Worm (Caenorhabditis elegans) whole organism, L1 larva: Measurements from ENCODE around the gene nhr-241.

Source experiments
- C16A3.4 ChIP-seq: fragments of 150-350 bp; optimal IDR thresholded peaks from 2 replicates; lab custom pipeline; 2014; ENCODE audit warnings: missing biosample characterization, missing genetic modification characterization
- C34B4.2 ChIP-seq: sonication (generic microtip); optimal IDR thresholded peaks from 2 replicates; lab custom pipeline; 2017; ENCODE audit warnings: mild to moderate bottlenecking, missing genetic modification characterization, missing compliant biosample characterization
- F16B12.6 ChIP-seq: fragments of 150-350 bp; optimal IDR thresholded peaks from 2 replicates; lab custom pipeline; 2014; ENCODE audit warnings: missing biosample characterization, missing genetic modification characterization
- Y116A8C.19 ChIP-seq: sonication (generic microtip); optimal IDR thresholded peaks from 2 replicates; lab custom pipeline; 2016; ENCODE audit warnings: missing compliant biosample characterization, missing genetic modification characterization, borderline replicate concordance
- aha-1 ChIP-seq: fragments of 150-350 bp; optimal IDR thresholded peaks from 2 replicates; lab custom pipeline; 2014; ENCODE audit warnings: missing biosample characterization, missing genetic modification characterization
- alr-1 ChIP-seq: fragments of 200-800 bp; sonication (Bioruptor generic); optimal IDR thresholded peaks from 2 replicates; lab custom pipeline; 2018; ENCODE audit warnings: borderline replicate concordance, mild to moderate bottlenecking, missing genetic modification characterization, missing compliant biosample characterization
- aly-2 ChIP-seq: fragments of 150-350 bp; optimal IDR thresholded peaks from 2 replicates; lab custom pipeline; 2014; ENCODE audit warnings: missing biosample characterization, missing genetic modification characterization
- ceh-63 ChIP-seq: fragments of 200-800 bp; sonication (Bioruptor generic); optimal IDR thresholded peaks from 2 replicates; lab custom pipeline; 2018; ENCODE audit warnings: mild to moderate bottlenecking, missing genetic modification characterization, missing compliant biosample characterization
- ceh-82 ChIP-seq, 3 experiments: fragments of 150-350 bp in 1 of 3; sonication (generic microtip) in 2 of 3; optimal IDR thresholded peaks; 2 replicates each; lab custom pipeline; 2014 to 2017; ENCODE audit warnings: missing biosample characterization in 3 of 3, missing genetic modification characterization in 3 of 3
- ceh-88 ChIP-seq: fragments of 200-800 bp; sonication (Bioruptor generic); IDR thresholded peaks from 2 replicates; pipeline ENCODE4 v1.3.6; 2022; ENCODE audit warnings: missing genetic modification characterization, missing compliant biosample characterization
- ces-1 ChIP-seq: fragments of 150-350 bp; optimal IDR thresholded peaks from 2 replicates; lab custom pipeline; 2014; ENCODE audit warnings: missing biosample characterization, missing genetic modification reagents, missing genetic modification characterization
- dsc-1 ChIP-seq: sonication (generic microtip); optimal IDR thresholded peaks from 2 replicates; lab custom pipeline; 2016; ENCODE audit warnings: mild to moderate bottlenecking, missing genetic modification characterization, missing compliant biosample characterization
- efl-1 ChIP-seq, 4 experiments: fragments of 150-350 bp; optimal IDR thresholded peaks in 3 of 4; peaks in 1 of 4; 1 replicate in 1 of 4; 2 replicates in 3 of 4; lab custom pipeline; 2014; ENCODE audit warnings: missing biosample characterization in 2 of 4, missing genetic modification characterization in 2 of 4, missing genetic modification reagents in 2 of 4
- efl-3 ChIP-seq: fragments of 200-800 bp; sonication (Bioruptor generic); optimal IDR thresholded peaks from 2 replicates; lab custom pipeline; 2018; ENCODE audit warnings: mild to moderate bottlenecking, missing genetic modification characterization, missing compliant biosample characterization
- elt-3 ChIP-seq, 6 experiments: fragments of 150-350 bp in 1 of 6; sonication (generic microtip); optimal IDR thresholded peaks; 2 replicates each; lab custom pipeline; 2017 to 2018; ENCODE audit warnings: missing biosample characterization in 6 of 6, missing genetic modification characterization in 6 of 6, inconsistent platforms in 1 of 6
- ets-5 ChIP-seq: fragments of 200-800 bp; sonication (Bioruptor generic); IDR thresholded peaks from 2 replicates; pipeline ENCODE4 v1.3.6; 2022; ENCODE audit warnings: missing genetic modification characterization, missing compliant biosample characterization
- fkh-4 ChIP-seq: sonication (generic microtip); optimal IDR thresholded peaks from 2 replicates; lab custom pipeline; 2016; ENCODE audit warnings: missing compliant biosample characterization, missing genetic modification characterization, borderline replicate concordance
- fos-1 ChIP-seq: fragments of 150-350 bp; optimal IDR thresholded peaks from 2 replicates; lab custom pipeline; 2014; ENCODE audit warnings: missing biosample characterization, missing genetic modification characterization
- grh-1 ChIP-seq: fragments of 200-800 bp; sonication (Bioruptor generic); IDR thresholded peaks from 2 replicates; pipeline ENCODE4 v1.3.6; 2022; ENCODE audit warnings: missing genetic modification reagents, missing genetic modification characterization, missing compliant biosample characterization
- hlh-4 ChIP-seq: sonication (generic microtip); optimal IDR thresholded peaks from 2 replicates; lab custom pipeline; 2016; ENCODE audit warnings: mild to moderate bottlenecking, missing genetic modification characterization, missing compliant biosample characterization
- hpl-2 ChIP-seq: fragments of 150-350 bp; optimal IDR thresholded peaks from 2 replicates; lab custom pipeline; 2014; ENCODE audit warnings: missing biosample characterization, missing genetic modification reagents, missing genetic modification characterization
- isw-1 ChIP-seq: fragments of 200-800 bp; sonication (Bioruptor generic); IDR thresholded peaks from 2 replicates; pipeline ENCODE4 v1.3.6; 2022; ENCODE audit warnings: missing genetic modification characterization, missing compliant biosample characterization
- lin-13 ChIP-seq: fragments of 150-350 bp; optimal IDR thresholded peaks from 2 replicates; lab custom pipeline; 2014; ENCODE audit warnings: missing biosample characterization, missing genetic modification reagents, missing genetic modification characterization
- lin-15B ChIP-seq: fragments of 150-350 bp; sonication (generic microtip); optimal IDR thresholded peaks from 3 replicates; lab custom pipeline; 2014; ENCODE audit warnings: missing biosample characterization, missing genetic modification characterization
- lin-35 ChIP-seq, 2 experiments: fragments of 150-350 bp; optimal IDR thresholded peaks; 2 replicates each; lab custom pipeline; 2014; ENCODE audit warnings: missing biosample characterization in 2 of 2, missing genetic modification characterization in 2 of 2, missing genetic modification reagents in 2 of 2
- lin-39 ChIP-seq: fragments of 150-350 bp; optimal IDR thresholded peaks from 2 replicates; lab custom pipeline; 2014; ENCODE audit warnings: missing biosample characterization, missing genetic modification reagents, missing genetic modification characterization
- mab-9 ChIP-seq: fragments of 200-800 bp; sonication (Bioruptor generic); IDR thresholded peaks from 2 replicates; pipeline ENCODE4 v1.3.6; 2022; ENCODE audit warnings: missing genetic modification reagents, missing genetic modification characterization, missing compliant biosample characterization
- mep-1 ChIP-seq: fragments of 150-350 bp; optimal IDR thresholded peaks from 2 replicates; lab custom pipeline; 2014; ENCODE audit warnings: missing biosample characterization, missing genetic modification characterization
- nhr-19 ChIP-seq: fragments of 200-800 bp; sonication (Bioruptor generic); conservative IDR thresholded peaks from 2 replicates; pipeline ENCODE4 v1.3.6; 2022; ENCODE audit warnings: missing genetic modification characterization, missing compliant biosample characterization
- nhr-47 ChIP-seq: sonication (generic microtip); optimal IDR thresholded peaks from 2 replicates; lab custom pipeline; 2016; ENCODE audit warnings: mild to moderate bottlenecking, missing genetic modification characterization, moderate library complexity, missing compliant biosample characterization
- nhr-71 ChIP-seq: sonication (generic microtip); optimal IDR thresholded peaks from 2 replicates; lab custom pipeline; 2016; ENCODE audit warnings: mild to moderate bottlenecking, missing genetic modification characterization, moderate library complexity, missing compliant biosample characterization
- nhr-76 ChIP-seq: sonication (generic microtip); optimal IDR thresholded peaks from 2 replicates; lab custom pipeline; 2017; ENCODE audit warnings: missing biosample characterization, missing genetic modification characterization
- nhr-77 ChIP-seq: fragments of 150-350 bp; optimal IDR thresholded peaks from 2 replicates; lab custom pipeline; 2014; ENCODE audit warnings: missing biosample characterization, missing genetic modification characterization
- nhr-84 ChIP-seq: sonication (generic microtip); optimal IDR thresholded peaks from 2 replicates; lab custom pipeline; 2017; ENCODE audit warnings: missing biosample characterization, missing genetic modification characterization
- nhr-85 ChIP-seq: sonication (generic microtip); peaks from one replicate; lab custom pipeline; 2016; ENCODE audit warnings: missing genetic modification characterization, inconsistent platforms, missing compliant biosample characterization
- nhr-90 ChIP-seq: sonication (generic microtip); optimal IDR thresholded peaks from 2 replicates; lab custom pipeline; 2016; ENCODE audit warnings: mild to moderate bottlenecking, missing genetic modification characterization, missing compliant biosample characterization; ENCODE audit not compliant: poor library complexity
- pqm-1 ChIP-seq: sonication (generic microtip); optimal IDR thresholded peaks from 3 replicates; lab custom pipeline; 2017; ENCODE audit warnings: missing biosample characterization, missing genetic modification characterization
- skn-1 ChIP-seq: fragments of 150-350 bp; optimal IDR thresholded peaks from 2 replicates; lab custom pipeline; 2014; ENCODE audit warnings: missing biosample characterization, missing genetic modification characterization
- snpc-4 ChIP-seq: fragments of 150-350 bp; optimal IDR thresholded peaks from 2 replicates; lab custom pipeline; 2014; ENCODE audit warnings: missing biosample characterization, missing genetic modification characterization
- snu-23 ChIP-seq: sonication (generic microtip); optimal IDR thresholded peaks from 2 replicates; lab custom pipeline; 2016; ENCODE audit warnings: missing genetic modification characterization, missing compliant biosample characterization
- sox-4 ChIP-seq: sonication (generic microtip); optimal IDR thresholded peaks from 2 replicates; lab custom pipeline; 2016; ENCODE audit warnings: missing genetic modification characterization, missing compliant biosample characterization
- sptf-1 ChIP-seq: fragments of 150-350 bp; optimal IDR thresholded peaks from 2 replicates; lab custom pipeline; 2014; ENCODE audit warnings: missing biosample characterization, missing genetic modification characterization
- swsn-7 ChIP-seq: sonication (generic microtip); optimal IDR thresholded peaks from 2 replicates; lab custom pipeline; 2016; ENCODE audit warnings: missing genetic modification characterization, missing compliant biosample characterization
- tbx-2 ChIP-seq: sonication (generic microtip); optimal IDR thresholded peaks from 2 replicates; lab custom pipeline; 2016; ENCODE audit warnings: missing genetic modification characterization, missing compliant biosample characterization
- tlp-1 ChIP-seq: fragments of 150-350 bp; optimal IDR thresholded peaks from 2 replicates; lab custom pipeline; 2014; ENCODE audit warnings: missing biosample characterization, missing genetic modification characterization
- unc-130 ChIP-seq: fragments of 150-350 bp; optimal IDR thresholded peaks from 2 replicates; lab custom pipeline; 2017; ENCODE audit warnings: missing biosample characterization, missing genetic modification characterization, inconsistent platforms
- unc-98 ChIP-seq: fragments of 200-800 bp; sonication (Bioruptor generic); IDR thresholded peaks from 2 replicates; pipeline ENCODE4 v1.3.6; 2022; ENCODE audit warnings: missing genetic modification characterization, missing compliant biosample characterization
- xbp-1 ChIP-seq: sonication (generic microtip); optimal IDR thresholded peaks from 2 replicates; lab custom pipeline; 2016; ENCODE audit warnings: missing genetic modification characterization, missing compliant biosample characterization
- zip-4 ChIP-seq: fragments of 200-800 bp; sonication (Bioruptor generic); optimal IDR thresholded peaks from 2 replicates; lab custom pipeline; 2018; ENCODE audit warnings: mild to moderate bottlenecking, missing genetic modification characterization, moderate library complexity, missing compliant biosample characterization
- ztf-4 ChIP-seq: fragments of 150-350 bp; optimal IDR thresholded peaks from 2 replicates; lab custom pipeline; 2014; ENCODE audit warnings: missing biosample characterization, missing genetic modification characterization

Gene nhr-241

ce11 chrV:18712118-18712517 lies 12.9 kb downstream of the nhr-241 start:
- TF ChIP-seq lin-39 (tag; lab: Kevin White, UChicago) (no peak), nhr-77 (no peak), swsn-7 (tag; lab: Kevin White, UChicago) (no peak), aha-1 (tag; lab: Kevin White, UChicago) (no peak), efl-3 (GFP tag; lab: Kevin White, UChicago) (no peak), xbp-1 (no peak), dsc-1 (tag; lab: Kevin White, UChicago) (no peak), nhr-71 (tag; lab: Kevin White, UChicago) (no peak), sptf-1 (no peak), grh-1 (GFP tag; lab: Robert Waterston, UW) (peak; percentile 37), snpc-4 (tag; lab: Kevin White, UChicago) (no peak), nhr-85 (peak; percentile 72), aly-2 (tag; lab: Kevin White, UChicago) (no peak), lin-15B (no peak), ztf-4 (tag; lab: Kevin White, UChicago) (no peak), lin-13 (GFP tag; lab: Kevin White, UChicago) (no peak), F16B12.6 (tag; lab: Kevin White, UChicago) (no peak), ceh-82 (tag; optimal IDR thresholded peaks at IDR 0.05; lab: Kevin White, UChicago) (no peak), lin-35 (GFP tag; optimal IDR thresholded peaks at IDR 0.05; lab: Kevin White, UChicago) (no peak), fkh-4 (tag; lab: Kevin White, UChicago) (no peak), unc-130 (tag; lab: Kevin White, UChicago) (no peak), hpl-2 (GFP tag; lab: Kevin White, UChicago) (no peak), ceh-88 (GFP tag; lab: Robert Waterston, UW) (no peak), nhr-84 (no peak), snu-23 (GFP tag; lab: Kevin White, UChicago) (no peak), nhr-76 (no peak), mep-1 (tag; lab: Kevin White, UChicago) (no peak), C16A3.4 (tag; lab: Kevin White, UChicago) (no peak), fos-1 (no peak), alr-1 (tag; lab: Kevin White, UChicago) (no peak), ces-1 (GFP tag; lab: Kevin White, UChicago) (no peak), hlh-4 (no peak), ceh-63 (GFP tag; lab: Kevin White, UChicago) (no peak), nhr-19 (GFP tag; lab: Robert Waterston, UW) (0 out of 2 replicates have a peak, but pooled peaks have one; percentile 34), isw-1 (GFP tag; lab: Robert Waterston, UW) (no peak), tlp-1 (tag; lab: Kevin White, UChicago) (no peak), skn-1 (no peak), zip-4 (GFP tag; lab: Kevin White, UChicago) (no peak), Y116A8C.19 (tag; lab: Kevin White, UChicago) (no peak), C34B4.2 (tag; lab: Kevin White, UChicago) (no peak), tbx-2 (no peak), unc-98 (0 out of 2 replicates have a peak, but pooled peaks have one; percentile 12), efl-1 (optimal IDR thresholded peaks at IDR 0.05; lab: Kevin White, UChicago) (no peak), efl-1 (GFP tag; optimal IDR thresholded peaks at IDR 0.05 in 1 of 2; lab: Kevin White, UChicago) (no peak), ets-5 (GFP tag; lab: Robert Waterston, UW) (0 out of 2 replicates have a peak, but pooled peaks have one; percentile 34), nhr-47 (tag; lab: Kevin White, UChicago) (peak; percentile 71), mab-9 (no peak), sox-4 (no peak), nhr-90 (tag; lab: Kevin White, UChicago) (no peak), pqm-1 (tag; lab: Kevin White, UChicago) (no peak), elt-3 (tag; optimal IDR thresholded peaks at IDR 0.05; lab: Kevin White, UChicago) (no peak)
